Fruit fly (Drosophila melanogaster) Kc167 (cell line): ENCODE measurements around the gene CG6656.

Source experiments
- h ChIP-seq: fragments of >200 bp; optimal IDR thresholded peaks from 3 replicates; lab custom pipeline; 2018; ENCODE audit warnings: missing external identifiers
- ttk ChIP-seq: sonication (Bioruptor generic); optimal IDR thresholded peaks from 2 replicates; lab custom pipeline; 2017; ENCODE audit warnings: missing external identifiers

- TF ChIP-seq h (lab: Kevin White, UChicago): no peak
- no peak for TF ChIP-seq ttk (lab: Kevin White, UChicago)
Measured at dm6 chr3R:21857509-21857908, 17.6 kb upstream of the CG6656 start.
